Worm (Caenorhabditis elegans): ENCODE data around the gene epic-2.

epic-2 gene

DNA sequence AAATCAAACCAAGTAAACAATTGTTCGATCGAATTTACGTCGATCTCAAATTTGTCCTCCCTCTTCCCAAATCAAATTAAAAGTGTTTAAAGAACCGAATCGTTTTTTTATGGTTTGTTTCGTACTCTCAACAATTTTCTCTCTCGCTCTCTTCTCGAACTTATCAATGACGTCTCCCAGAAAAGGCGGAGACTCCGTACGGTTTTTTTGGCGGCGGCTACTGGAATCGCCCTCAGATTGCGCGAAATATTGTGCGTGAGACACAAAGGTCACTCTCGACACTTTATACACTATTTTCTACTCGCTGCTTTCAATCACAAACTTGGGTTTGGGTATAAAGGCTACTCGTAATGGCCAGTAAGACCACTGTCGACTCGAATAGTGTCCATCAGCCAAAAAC, at the start of gene epic-2:
Gene epic-2 (plus strand): TSS at position 317 of the 400 bp plus-strand sequence.
- TF ChIP-seq unc-62 (GFP tag; optimal IDR thresholded peaks at IDR 0.05): no peak

DNA sequence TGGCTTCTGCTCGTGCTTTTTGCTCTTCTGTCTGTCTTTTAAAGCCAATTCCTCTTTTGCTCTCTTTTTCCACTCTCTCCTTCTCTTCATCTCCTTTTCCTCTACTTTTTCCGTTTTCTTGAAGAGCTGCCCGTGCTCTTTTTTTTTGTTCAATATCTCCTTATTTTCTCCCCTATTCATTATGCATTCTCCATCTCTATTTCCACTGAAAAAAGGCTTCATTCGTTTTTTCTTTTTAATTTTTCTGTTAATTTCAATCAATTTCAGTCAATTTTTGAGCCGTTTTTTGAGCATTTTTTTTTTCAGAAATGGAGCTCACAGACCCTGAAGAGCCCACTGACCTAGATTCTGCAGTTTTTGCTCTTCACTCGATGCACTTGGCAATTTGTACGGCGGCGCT, 48.2 kb upstream of the epic-2 start, which contains the start of gene Y41D4B.1:
Gene Y41D4B.1 (plus strand): TSS at position 301 of the 400 bp plus-strand sequence.
- TF ChIP-seq unc-62 (GFP tag; optimal IDR thresholded peaks at IDR 0.05): no peak

DNA sequence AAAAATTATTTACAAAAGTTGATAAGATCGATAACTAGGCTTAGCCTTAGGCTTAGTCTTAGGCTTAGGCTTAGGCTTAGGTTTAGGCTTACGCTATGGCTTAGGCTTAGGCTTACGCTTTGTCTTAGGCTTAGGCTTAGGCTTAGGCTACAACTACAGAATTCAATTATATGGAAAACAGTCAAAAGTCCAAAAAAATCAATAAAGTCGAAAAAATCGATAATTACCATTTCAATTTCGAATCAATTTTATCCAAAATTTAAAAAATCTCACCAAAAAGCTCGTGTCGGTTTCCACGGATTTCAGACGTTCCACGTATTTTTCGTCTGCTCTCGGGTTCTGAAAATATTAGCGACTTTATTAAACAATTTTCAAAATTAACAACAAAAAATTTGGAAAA, 43.7 kb upstream of the epic-2 start:
- TF ChIP-seq unc-62 (GFP tag; optimal IDR thresholded peaks at IDR 0.05): no peak

DNA sequence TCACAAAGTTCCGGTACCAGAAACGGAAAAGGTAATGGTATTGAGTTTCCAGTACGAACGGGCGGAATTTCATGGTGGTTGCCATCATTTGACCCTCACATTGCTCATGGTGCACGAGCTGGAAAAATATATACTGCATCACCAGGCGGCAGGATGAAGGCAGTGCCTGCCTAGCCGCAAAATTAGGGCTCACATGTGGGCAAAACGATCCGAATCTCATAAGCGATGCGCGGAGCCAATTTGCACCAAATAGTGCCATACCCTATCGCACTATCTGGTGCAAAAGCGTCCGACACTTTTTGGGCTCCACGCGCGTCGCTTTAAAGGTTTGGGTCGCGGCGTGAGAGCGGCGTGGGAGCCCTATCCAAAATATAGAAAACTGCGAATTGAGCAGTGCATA, 41.4 kb upstream of the epic-2 start:
- TF ChIP-seq unc-62 (GFP tag; optimal IDR thresholded peaks at IDR 0.05): no peak

DNA sequence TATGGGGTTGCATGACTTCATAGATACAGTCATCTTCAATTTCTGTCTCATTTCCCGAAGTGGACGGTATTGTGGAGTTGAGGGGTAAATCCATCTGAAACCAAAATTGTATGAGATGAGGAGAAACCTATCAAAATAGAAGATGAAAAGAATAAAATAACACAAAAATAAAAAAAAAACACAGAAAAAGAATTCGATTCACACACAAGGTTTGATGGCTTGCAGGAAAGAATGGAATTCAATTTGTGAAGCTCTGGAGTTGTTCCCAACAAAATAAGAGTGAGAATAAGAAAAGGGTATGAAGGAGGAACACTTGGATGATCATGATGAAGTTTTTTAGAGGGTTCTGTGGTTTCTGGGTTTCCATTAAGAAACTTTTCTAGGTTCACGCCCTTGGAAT, 38.5 kb upstream of the epic-2 start, which contains the start of gene Y41D4B.24:
Gene Y41D4B.24 (minus strand): TSS at position 101 of the 400 bp plus-strand sequence.
- no peak for TF ChIP-seq unc-62 (GFP tag; optimal IDR thresholded peaks at IDR 0.05)

DNA sequence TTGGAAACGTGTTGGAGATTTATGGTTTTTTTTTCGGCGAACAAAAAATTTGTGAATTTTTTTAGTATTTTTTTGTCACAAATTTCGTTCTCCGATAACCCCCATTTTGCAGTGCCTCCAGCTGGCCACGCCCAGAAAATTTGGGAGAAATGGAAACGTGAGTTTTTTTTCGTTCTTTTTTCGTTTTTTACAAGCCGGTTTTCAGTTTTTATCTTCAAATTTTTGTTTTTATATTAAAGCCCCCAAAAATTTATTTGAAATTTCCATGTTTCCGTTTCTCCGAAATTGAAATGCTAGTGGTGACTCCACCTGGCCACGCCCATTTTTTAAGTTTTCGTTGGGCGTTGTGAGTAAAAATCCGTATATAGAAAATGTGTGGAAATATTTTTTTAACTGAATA, 33.4 kb upstream of the epic-2 start:
- no peak for TF ChIP-seq unc-62 (GFP tag; optimal IDR thresholded peaks at IDR 0.05)

DNA sequence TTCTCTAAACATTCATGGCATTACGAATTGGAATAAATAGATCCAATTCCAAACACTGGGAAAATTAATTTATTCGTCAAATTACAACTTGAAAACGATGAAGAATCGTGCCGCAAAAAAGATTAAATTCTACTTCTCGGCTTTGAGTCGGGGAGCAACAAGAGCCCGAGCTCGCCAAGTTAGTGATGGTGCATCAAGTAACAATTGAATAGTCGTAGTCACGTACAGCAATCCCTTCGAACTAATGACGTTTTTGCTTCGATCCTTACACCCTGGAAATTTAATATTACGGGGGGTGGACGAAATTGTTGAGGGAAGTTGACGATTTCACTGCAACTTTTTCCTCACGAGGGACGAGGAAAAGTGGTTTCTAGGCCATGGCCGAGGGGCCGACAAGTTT, 28.9 kb upstream of the epic-2 start:
- TF ChIP-seq unc-62 (GFP tag; optimal IDR thresholded peaks at IDR 0.05): no peak

DNA sequence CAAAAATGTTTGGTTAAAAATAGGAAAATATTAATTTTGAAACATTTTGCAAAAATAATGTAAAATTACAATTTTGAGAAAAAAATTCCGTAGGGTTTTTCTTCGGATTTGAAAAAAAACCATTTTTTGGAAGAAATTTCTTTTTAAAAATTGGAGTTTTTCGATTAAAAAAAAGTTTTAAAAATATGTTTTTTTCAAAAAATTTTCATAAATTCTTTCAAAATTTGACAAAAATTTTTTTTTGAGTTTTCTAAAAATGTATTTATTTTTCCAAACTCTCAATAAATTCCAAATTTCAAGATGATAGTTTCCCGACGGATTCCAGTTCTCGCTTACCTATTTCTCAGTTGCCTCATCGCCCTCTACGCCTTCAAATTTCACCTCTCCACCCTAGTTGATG, 21.0 kb upstream of the epic-2 start, which contains the start of gene bus-2:
Gene bus-2 (plus strand): TSS at position 301 of the 400 bp plus-strand sequence.
- no peak for TF ChIP-seq unc-62 (GFP tag; optimal IDR thresholded peaks at IDR 0.05)

DNA sequence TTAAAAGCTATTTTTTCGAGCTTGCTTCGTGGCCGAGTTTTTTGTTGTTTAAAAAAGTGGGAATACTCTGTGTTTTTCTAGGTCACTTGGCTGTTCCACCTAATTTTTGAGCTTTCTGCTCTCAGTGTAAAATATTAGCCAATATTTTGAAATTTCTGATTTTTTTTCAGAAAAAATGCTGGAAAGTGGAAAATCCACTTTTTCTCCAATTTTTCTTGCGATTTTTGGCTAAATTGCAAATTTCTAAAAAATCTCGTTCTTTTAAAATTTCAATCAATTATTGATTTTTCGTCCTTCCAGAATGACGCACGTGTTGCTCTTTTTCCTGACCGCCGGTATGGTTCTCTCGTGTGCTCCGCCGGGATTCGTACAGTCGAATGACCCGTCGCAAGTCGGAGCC, 13.6 kb upstream of the epic-2 start, which contains the start of gene K08D12.4:
Gene K08D12.4 (plus strand): TSS at position 301 of the 400 bp plus-strand sequence.
- no peak for TF ChIP-seq unc-62 (GFP tag; optimal IDR thresholded peaks at IDR 0.05)

DNA sequence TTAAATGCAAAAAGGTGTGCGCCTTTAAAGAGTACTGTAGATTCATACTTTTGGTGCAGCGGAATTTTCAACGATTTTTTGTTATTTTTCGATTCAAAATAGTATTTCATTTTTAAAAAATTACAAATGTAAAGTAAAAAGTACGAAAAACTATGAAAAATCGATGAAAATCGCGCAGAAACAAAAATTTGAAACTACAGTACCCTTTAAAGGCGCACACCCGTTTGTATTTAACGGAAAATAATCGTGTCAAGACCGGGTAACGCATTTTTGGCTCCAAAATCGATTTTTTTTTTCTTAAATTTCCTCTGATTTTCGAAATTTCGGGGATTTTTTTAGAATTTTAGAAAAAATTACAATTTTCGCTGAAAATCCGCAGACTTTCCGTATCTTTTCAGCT, 12.6 kb upstream of the epic-2 start:
- TF ChIP-seq unc-62 (GFP tag; optimal IDR thresholded peaks at IDR 0.05): no peak

DNA sequence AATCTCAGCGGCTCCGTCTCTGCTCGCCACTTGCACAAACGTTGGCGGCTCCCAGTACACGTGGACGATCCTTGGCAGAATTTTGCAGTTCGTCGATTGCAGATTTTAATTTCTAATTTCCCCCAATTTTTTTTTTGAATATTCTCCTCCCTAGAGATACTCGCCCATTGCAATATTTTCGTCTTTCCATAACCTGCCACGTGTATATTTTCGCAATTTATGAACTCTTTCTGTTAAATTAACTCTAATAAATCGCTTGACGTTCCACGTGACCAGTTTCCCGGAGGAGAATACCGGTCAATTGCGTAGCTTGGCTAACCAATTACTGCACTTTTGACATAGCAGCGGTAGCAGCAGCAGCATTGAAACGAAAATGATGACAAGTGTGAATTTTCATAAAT, 12.2 kb upstream of the epic-2 start:
- no peak for TF ChIP-seq unc-62 (GFP tag; optimal IDR thresholded peaks at IDR 0.05)

DNA sequence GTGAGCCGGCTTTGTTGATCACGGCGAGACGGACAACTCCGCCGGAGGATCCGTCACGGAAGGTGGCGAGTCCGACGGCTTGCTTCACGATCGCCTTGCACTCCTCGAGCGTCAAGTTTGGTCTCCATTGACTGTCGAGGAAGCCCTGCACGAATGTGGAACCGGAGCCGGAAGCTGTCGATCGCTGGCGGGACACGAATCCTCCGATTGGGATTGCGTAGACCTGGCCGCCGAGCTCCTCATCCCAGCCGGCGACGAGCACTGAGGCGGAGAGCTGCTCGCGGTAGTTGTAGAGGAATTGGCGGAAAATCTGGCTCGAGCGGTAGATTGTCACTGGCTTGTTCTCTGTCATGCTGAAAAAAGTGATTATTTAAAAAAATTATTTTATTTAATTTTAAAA, 11.6 kb upstream of the epic-2 start:
- TF ChIP-seq unc-62 (GFP tag; optimal IDR thresholded peaks at IDR 0.05): no peak

DNA sequence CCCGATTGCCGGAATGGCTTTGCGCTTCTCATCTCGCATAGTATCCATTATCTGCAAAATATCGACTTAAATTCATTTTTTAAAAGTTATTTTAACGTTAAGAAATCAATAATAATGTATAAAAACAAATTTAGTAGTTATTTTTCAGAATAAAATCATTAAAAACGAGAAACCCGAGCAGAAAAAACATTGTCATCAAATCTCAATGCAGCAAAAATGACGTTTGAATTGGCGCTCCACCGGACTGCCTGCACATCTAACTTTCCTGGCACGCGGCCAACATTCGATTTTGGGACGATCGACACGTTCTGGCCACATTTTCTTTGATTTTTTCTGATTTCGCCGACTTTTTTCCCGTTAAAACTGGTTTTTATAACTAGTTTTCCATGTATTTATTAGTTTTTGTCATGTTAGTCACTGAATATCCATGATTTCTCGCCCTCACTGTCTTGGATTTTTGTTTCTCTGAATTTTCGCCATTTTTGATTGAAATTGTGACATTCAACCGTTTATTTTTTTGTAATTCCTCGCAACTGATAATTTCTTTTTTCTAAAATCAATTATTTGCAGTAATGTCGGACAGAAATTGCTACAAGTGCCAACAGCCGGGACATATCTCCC, 10.8 kb upstream of the epic-2 start, which contains the start of the genes pbs-1 and K08D12.3:
Gene pbs-1 (minus strand): TSS at position 51 of the 621 bp plus-strand sequence.
Gene K08D12.3 (plus strand): TSS at position 571 of the 621 bp plus-strand sequence.
- TF ChIP-seq unc-62 (GFP tag; optimal IDR thresholded peaks at IDR 0.05): no peak

DNA sequence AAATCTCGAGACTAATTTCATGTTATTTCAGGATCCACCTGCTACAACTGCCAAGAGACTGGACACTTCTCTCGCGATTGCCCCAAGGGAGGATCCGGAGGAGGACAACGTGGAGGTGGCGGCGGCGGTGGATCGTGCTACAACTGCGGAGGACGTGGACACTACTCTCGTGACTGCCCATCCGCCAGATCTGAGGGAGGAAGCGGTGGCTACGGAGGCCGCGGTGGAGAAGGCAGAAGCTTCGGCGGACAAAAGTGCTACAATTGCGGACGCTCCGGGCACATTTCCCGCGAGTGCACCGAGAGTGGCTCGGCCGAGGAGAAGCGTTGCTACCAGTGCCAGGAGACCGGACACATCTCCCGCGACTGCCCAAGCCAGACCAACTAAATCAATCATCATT, 10.1 kb upstream of the epic-2 start:
- no peak for TF ChIP-seq unc-62 (GFP tag; optimal IDR thresholded peaks at IDR 0.05)

DNA sequence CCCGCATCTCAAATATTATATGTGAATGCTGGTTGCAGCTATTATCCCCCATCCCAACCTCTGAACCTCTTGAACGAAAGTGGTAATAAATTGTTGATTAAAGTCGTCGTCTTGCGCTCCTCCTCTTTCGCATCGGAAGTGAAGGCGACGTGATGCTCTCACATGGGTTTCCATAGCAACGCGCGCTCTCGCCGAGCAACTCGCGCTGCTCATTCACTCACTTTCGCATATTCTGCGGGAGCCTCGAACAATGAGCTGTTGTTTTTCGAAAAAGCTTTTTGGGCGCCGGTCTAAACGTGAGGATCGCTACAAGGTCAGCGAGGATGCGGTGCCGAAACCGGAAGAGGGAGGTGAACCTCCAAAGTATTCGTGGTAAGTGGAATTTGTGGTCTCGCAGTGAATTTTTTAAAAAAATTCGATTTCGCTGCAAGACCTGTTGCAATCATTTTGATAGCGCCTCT, 9.5 kb upstream of the epic-2 start, which contains the start of gene rpi-2:
Gene rpi-2 (plus strand): TSS at position 234 of the 461 bp plus-strand sequence.
- no peak for TF ChIP-seq unc-62 (GFP tag; optimal IDR thresholded peaks at IDR 0.05)

DNA sequence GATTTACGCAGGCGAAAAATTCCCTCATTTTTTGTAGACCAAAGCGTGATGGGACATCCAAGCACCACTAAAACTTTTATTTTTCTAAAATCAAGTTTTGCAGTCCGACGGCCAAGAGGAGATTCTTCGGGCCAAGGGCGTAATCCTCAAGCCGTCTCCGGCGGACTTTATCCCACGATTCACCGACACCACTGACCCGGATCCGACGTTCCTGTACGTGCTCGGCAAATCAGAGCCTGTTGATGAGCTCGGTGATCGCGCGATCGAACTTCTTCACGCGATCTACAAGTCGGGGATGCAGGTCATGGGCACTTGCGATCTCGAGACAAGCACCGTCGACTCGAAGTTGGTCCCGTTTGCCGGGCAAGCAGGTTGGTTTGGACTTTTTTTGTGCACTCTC, 7.0 kb upstream of the epic-2 start:
- no peak for TF ChIP-seq unc-62 (GFP tag; optimal IDR thresholded peaks at IDR 0.05)

DNA sequence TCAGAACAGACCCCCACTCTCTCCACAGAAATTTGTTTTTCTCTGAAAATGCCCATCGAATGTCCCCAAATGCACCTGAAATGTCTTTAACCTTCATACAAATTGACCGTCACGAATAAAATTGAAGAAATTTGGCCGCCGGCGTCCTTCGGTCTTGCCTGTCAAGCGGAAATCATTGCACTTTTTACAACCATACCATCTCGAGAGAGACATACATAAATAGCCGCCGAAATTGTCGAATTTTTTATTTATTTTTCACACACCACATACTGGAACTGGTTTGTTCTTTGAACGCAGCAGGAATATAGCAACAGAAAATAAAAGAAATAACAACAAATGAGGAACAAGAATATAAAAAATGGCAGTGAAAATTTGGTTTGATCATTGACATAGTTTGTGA, 4.9 kb upstream of the epic-2 start:
- TF ChIP-seq unc-62 (GFP tag; optimal IDR thresholded peaks at IDR 0.05): no peak

Data from whole organism, dauer.